Fruit fly (Drosophila melanogaster) whole organism, embryonic: ENCODE measurements around the gene Shc.

Experiments
- Adf1 ChIP-seq: fragments of 200-800 bp; sonication (Bioruptor generic); IDR thresholded peaks from 2 replicates; pipeline ENCODE4 v1.3.6; 2022; ENCODE audit warnings: missing biosample characterization, missing genetic modification characterization
- BEAF-32 ChIP-seq: fragments of 200-800 bp; sonication (Bioruptor generic); optimal IDR thresholded peaks from 3 replicates; lab custom pipeline; 2017; ENCODE audit warnings: missing biosample characterization, missing genetic modification characterization, mild to moderate bottlenecking, moderate library complexity, missing genetic modification reagents
- Bdp1 ChIP-seq: fragments of 200-800 bp; sonication (Bioruptor generic); optimal IDR thresholded peaks from 3 replicates; lab custom pipeline; 2016; ENCODE audit warnings: missing biosample characterization, missing genetic modification characterization
- CG10147 ChIP-seq: fragments of 200-800 bp; sonication (Bioruptor generic); optimal IDR thresholded peaks from 2 replicates; lab custom pipeline; 2019; ENCODE audit warnings: missing biosample characterization, mild to moderate bottlenecking, missing genetic modification characterization, moderate library complexity
- CG10979 ChIP-seq: fragments of 200-800 bp; sonication (Bioruptor generic); optimal IDR thresholded peaks from 2 replicates; lab custom pipeline; 2018; ENCODE audit warnings: missing biosample characterization, mild to moderate bottlenecking, missing genetic modification characterization, moderate library complexity
- CG11247 ChIP-seq: fragments of 200-800 bp; sonication (Bioruptor generic); IDR thresholded peaks from 2 replicates; pipeline ENCODE4 v1.3.6; 2022; ENCODE audit warnings: missing biosample characterization, missing genetic modification characterization
- CG11560 ChIP-seq: fragments of 200-800 bp; sonication (Bioruptor generic); IDR thresholded peaks from 3 replicates; pipeline ENCODE4 v1.3.6; 2022; ENCODE audit warnings: missing biosample characterization, missing genetic modification characterization
- CG12659 ChIP-seq: fragments of 200-800 bp; sonication (Bioruptor generic); optimal IDR thresholded peaks from 3 replicates; lab custom pipeline; 2017; ENCODE audit warnings: mild to moderate bottlenecking, missing biosample characterization, missing genetic modification reagents, missing genetic modification characterization
- CG12744 ChIP-seq: fragments of 200-800 bp; sonication (Bioruptor generic); optimal IDR thresholded peaks from 2 replicates; lab custom pipeline; 2016; ENCODE audit warnings: missing biosample characterization, missing genetic modification characterization
- CG14710 ChIP-seq: fragments of 200-800 bp; sonication (Bioruptor generic); optimal IDR thresholded peaks from 3 replicates; lab custom pipeline; 2019; ENCODE audit warnings: missing biosample characterization, mild to moderate bottlenecking, missing genetic modification characterization, moderate library complexity
- CG1603 ChIP-seq: fragments of 200-800 bp; sonication (Bioruptor generic); optimal IDR thresholded peaks from 2 replicates; lab custom pipeline; 2019; ENCODE audit warnings: missing biosample characterization, mild to moderate bottlenecking, missing genetic modification characterization, moderate library complexity
- CG16863 ChIP-seq: fragments of 200-800 bp; sonication (Bioruptor generic); optimal IDR thresholded peaks from 3 replicates; lab custom pipeline; 2016; ENCODE audit warnings: missing biosample characterization, missing genetic modification characterization
- CG18011 ChIP-seq: fragments of 200-800 bp; sonication (Bioruptor generic); optimal IDR thresholded peaks from 2 replicates; lab custom pipeline; 2017; ENCODE audit warnings: missing biosample characterization, missing genetic modification characterization, mild to moderate bottlenecking, moderate library complexity, missing genotype
- CG2199 ChIP-seq: fragments of 200-800 bp; sonication (Bioruptor generic); IDR thresholded peaks from 3 replicates; pipeline ENCODE4 v1.3.6; 2022; ENCODE audit warnings: missing biosample characterization, missing genetic modification characterization
- CG30403 ChIP-seq: fragments of 200-800 bp; sonication (Bioruptor generic); optimal IDR thresholded peaks from 3 replicates; lab custom pipeline; 2016; ENCODE audit warnings: missing biosample characterization, missing genetic modification characterization
- CG30431 ChIP-seq: fragments of 200-800 bp; sonication (Bioruptor generic); optimal IDR thresholded peaks from 2 replicates; lab custom pipeline; 2017; ENCODE audit warnings: missing biosample characterization, missing genetic modification characterization
- CG3281 ChIP-seq: fragments of 200-800 bp; sonication (Bioruptor generic); optimal IDR thresholded peaks from 3 replicates; lab custom pipeline; 2017; ENCODE audit warnings: missing biosample characterization, mild to moderate bottlenecking, missing genetic modification characterization
- CG3838 ChIP-seq: fragments of 200-800 bp; sonication (Bioruptor generic); optimal IDR thresholded peaks from 3 replicates; lab custom pipeline; 2016; ENCODE audit warnings: missing biosample characterization, missing genetic modification characterization
- CG4617 ChIP-seq: fragments of 200-800 bp; sonication (Bioruptor generic); optimal IDR thresholded peaks from 3 replicates; lab custom pipeline; 2016; ENCODE audit warnings: missing biosample characterization, missing genetic modification characterization, borderline replicate concordance
- CG6765 ChIP-seq: fragments of 200-800 bp; sonication (Bioruptor generic); optimal IDR thresholded peaks from 3 replicates; lab custom pipeline; 2017; ENCODE audit warnings: missing biosample characterization, mild to moderate bottlenecking, missing genetic modification characterization
- CG9932 ChIP-seq: fragments of 200-800 bp; sonication (Bioruptor generic); IDR thresholded peaks from 2 replicates; pipeline ENCODE4 v1.3.6; 2022; ENCODE audit warnings: missing biosample characterization, missing genetic modification characterization
- CTCF ChIP-seq: fragments of 200-800 bp; sonication (Bioruptor generic); optimal IDR thresholded peaks from 2 replicates; lab custom pipeline; 2017; ENCODE audit warnings: missing biosample characterization, mild to moderate bottlenecking, missing genetic modification characterization, moderate library complexity
- Dp ChIP-seq: fragments of 200-800 bp; sonication (Bioruptor generic); optimal IDR thresholded peaks from 2 replicates; lab custom pipeline; 2018; ENCODE audit warnings: missing biosample characterization, mild to moderate bottlenecking, missing genetic modification characterization, moderate library complexity
- Dref ChIP-seq: fragments of 200-800 bp; sonication (Bioruptor generic); IDR thresholded peaks from 2 replicates; pipeline ENCODE4 v1.3.6; 2022; ENCODE audit warnings: missing biosample characterization, missing genetic modification characterization
- Ets65A ChIP-seq: fragments of 200-800 bp; sonication (Bioruptor generic); peaks from one replicate; lab custom pipeline; 2016; ENCODE audit warnings: missing biosample characterization, missing genetic modification characterization
- Fer1 ChIP-seq: fragments of 200-800 bp; sonication (Bioruptor generic); optimal IDR thresholded peaks from 2 replicates; lab custom pipeline; 2017; ENCODE audit warnings: missing biosample characterization, mild to moderate bottlenecking, missing genetic modification characterization
- MBD-R2 ChIP-seq: fragments of 200-800 bp; sonication (Bioruptor generic); IDR thresholded peaks from 2 replicates; pipeline ENCODE4 v1.3.6; 2022; ENCODE audit warnings: missing biosample characterization, missing genetic modification characterization
- NFAT ChIP-seq: fragments of 200-800 bp; sonication (Bioruptor generic); IDR thresholded peaks from 2 replicates; pipeline ENCODE4 v1.3.6; 2022; ENCODE audit warnings: missing biosample characterization, missing genetic modification characterization
- Rx ChIP-seq: fragments of 200-800 bp; sonication (Bioruptor generic); IDR thresholded peaks from 2 replicates; pipeline ENCODE4 v1.3.6; 2022; ENCODE audit warnings: missing biosample characterization, missing genetic modification characterization
- Sin3A ChIP-seq: fragments of >200 bp; optimal IDR thresholded peaks from 2 replicates; lab custom pipeline; 2018
- Sry-δ ChIP-seq: fragments of 200-800 bp; sonication (Bioruptor generic); optimal IDR thresholded peaks from 2 replicates; lab custom pipeline; 2016; ENCODE audit warnings: missing biosample characterization, missing genetic modification characterization
- Trl ChIP-seq, 3 experiments: fragments of >200 bp in 2 of 3; fragments of 200-800 bp in 1 of 3; sonication (Bioruptor generic) in 1 of 3; optimal IDR thresholded peaks; 2 replicates in 1 of 3; 3 replicates in 2 of 3; lab custom pipeline; 2016 to 2017; ENCODE audit warnings: missing biosample characterization in 1 of 3, missing genetic modification characterization in 1 of 3
- bbx ChIP-seq: fragments of 200-800 bp; sonication (Bioruptor generic); IDR thresholded peaks from 2 replicates; pipeline ENCODE4 v1.3.6; 2022; ENCODE audit warnings: missing biosample characterization, missing genetic modification characterization; ENCODE audit not compliant: partially characterized antibody
- croc ChIP-seq: fragments of 200-800 bp; sonication (Bioruptor generic); conservative IDR thresholded peaks from 3 replicates; pipeline ENCODE4 v1.3.6; 2022; ENCODE audit warnings: missing biosample characterization, missing genetic modification characterization
- crol ChIP-seq: fragments of 200-800 bp; sonication (Bioruptor generic); IDR thresholded peaks from 2 replicates; pipeline ENCODE4 v1.3.6; 2022; ENCODE audit warnings: missing biosample characterization, missing genetic modification characterization
- dpn ChIP-seq, 2 experiments: fragments of 200-800 bp; sonication (Bioruptor generic); optimal IDR thresholded peaks; 3 replicates each; lab custom pipeline; 2016; ENCODE audit warnings: missing biosample characterization in 2 of 2, missing genetic modification characterization in 2 of 2
- eyg ChIP-seq: fragments of 200-800 bp; sonication (Bioruptor generic); optimal IDR thresholded peaks from 3 replicates; lab custom pipeline; 2016; ENCODE audit warnings: missing biosample characterization, missing genetic modification characterization
- gfzf ChIP-seq: fragments of 200-800 bp; sonication (Bioruptor generic); optimal IDR thresholded peaks from 2 replicates; lab custom pipeline; 2016; ENCODE audit warnings: missing biosample characterization, mild to moderate bottlenecking, missing genetic modification characterization, moderate library complexity
- hb ChIP-seq: fragments of 200-800 bp; sonication (Bioruptor generic); IDR thresholded peaks from 3 replicates; pipeline ENCODE4 v1.3.6; 2022; ENCODE audit warnings: missing biosample characterization, missing genetic modification characterization; ENCODE audit not compliant: partially characterized antibody
- hkb ChIP-seq, 2 experiments: fragments of 200-800 bp in 1 of 2; fragments of >200 bp in 1 of 2; sonication (Bioruptor generic) in 1 of 2; IDR thresholded peaks in 1 of 2; optimal IDR thresholded peaks in 1 of 2; 2 replicates each; pipeline versions ENCODE4 v1.3.6 to Lab custom; 2017 to 2022; ENCODE audit warnings: missing biosample characterization in 1 of 2, missing genetic modification characterization in 1 of 2
- ind ChIP-seq: fragments of 200-800 bp; sonication (Bioruptor generic); optimal IDR thresholded peaks from 3 replicates; lab custom pipeline; 2016; ENCODE audit warnings: missing biosample characterization, missing genetic modification characterization
- lilli ChIP-seq: fragments of 200-800 bp; sonication (Bioruptor generic); optimal IDR thresholded peaks from 3 replicates; lab custom pipeline; 2016; ENCODE audit warnings: missing biosample characterization, missing genetic modification characterization
- pan ChIP-seq, 4 experiments: fragments of >200 bp in 3 of 4; fragments of 200-800 bp in 1 of 4; sonication (Bioruptor generic) in 1 of 4; optimal IDR thresholded peaks in 3 of 4; IDR thresholded peaks in 1 of 4; 2 replicates each; pipeline versions ENCODE4 v1.3.6 to Lab custom; 2017 to 2022; ENCODE audit warnings: missing biosample characterization in 2 of 4, missing genetic modification characterization in 2 of 4, mixed read lengths in 1 of 4
- pfk ChIP-seq: fragments of 200-800 bp; sonication (Bioruptor generic); optimal IDR thresholded peaks from 2 replicates; lab custom pipeline; 2018; ENCODE audit warnings: missing biosample characterization, mild to moderate bottlenecking, missing genetic modification characterization, moderate library complexity
- pzg ChIP-seq: fragments of 200-800 bp; sonication (Bioruptor generic); optimal IDR thresholded peaks from 3 replicates; lab custom pipeline; 2018; ENCODE audit warnings: missing biosample characterization, mild to moderate bottlenecking, missing genetic modification characterization, moderate library complexity
- row ChIP-seq: fragments of 200-800 bp; sonication (Bioruptor generic); IDR thresholded peaks from 3 replicates; pipeline ENCODE4 v1.3.6; 2022; ENCODE audit warnings: missing biosample characterization, missing genetic modification characterization
- sens ChIP-seq: fragments of 200-800 bp; sonication (Bioruptor generic); peaks from one replicate; lab custom pipeline; 2016; ENCODE audit warnings: missing biosample characterization, missing genetic modification characterization
- so ChIP-seq: fragments of 200-800 bp; sonication (Bioruptor generic); IDR thresholded peaks from 3 replicates; pipeline ENCODE4 v1.3.6; 2022; ENCODE audit warnings: missing biosample characterization, missing genetic modification characterization
- vnd ChIP-seq: fragments of 200-800 bp; sonication (Bioruptor generic); IDR thresholded peaks from 3 replicates; pipeline ENCODE4 v1.3.6; 2022; ENCODE audit warnings: missing biosample characterization, missing genetic modification characterization; ENCODE audit not compliant: partially characterized antibody
- zfh1 ChIP-seq: fragments of 200-800 bp; sonication (Bioruptor generic); IDR thresholded peaks from 3 replicates; pipeline ENCODE4 v1.3.6; 2022; ENCODE audit warnings: missing biosample characterization, missing genetic modification characterization

Shc gene

DNA sequence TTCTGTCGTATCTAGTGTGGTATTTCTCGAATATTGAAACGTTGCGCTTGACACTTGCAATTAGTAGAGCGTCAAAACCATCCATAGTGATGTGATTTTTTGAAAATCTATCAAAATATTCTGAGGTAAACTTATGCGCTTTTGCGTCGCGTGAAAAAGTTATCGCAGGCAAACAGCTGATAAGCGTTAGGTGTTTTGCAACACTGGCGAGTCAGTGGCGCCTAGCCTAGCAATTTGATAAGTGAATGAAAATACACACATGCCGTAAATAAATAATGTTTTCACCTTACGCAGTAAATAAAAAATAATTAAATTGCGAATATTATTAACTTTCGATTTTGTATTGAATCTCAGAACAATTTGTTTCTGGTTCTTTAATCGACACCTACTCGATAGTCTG, 8.5 kb downstream of the Shc start, which contains the start of gene CG42526 (continued):
- peak; percentile 43 for TF ChIP-seq Fer1 (GFP tag; lab: Kevin White, UChicago)
- no peak for TF ChIP-seq ind (GFP tag; lab: Kevin White, UChicago)
- TF ChIP-seq Dref: peak; percentile 44
- TF ChIP-seq Sry-δ: peak; percentile 82
- TF ChIP-seq Dp (GFP tag; lab: Kevin White, UChicago): peak; percentile 79
- TF ChIP-seq CG1603 (tag; lab: Kevin White, UChicago): peak; percentile 59
- TF ChIP-seq Trl (optimal IDR thresholded peaks at IDR 0.05; lab: Kevin White, UChicago): no peak
- peak; percentile 37 for TF ChIP-seq Trl (GFP tag; optimal IDR thresholded peaks at IDR 0.05; lab: Kevin White, UChicago)
- no peak for TF ChIP-seq CG6765 (GFP tag; lab: Kevin White, UChicago)
- no peak for TF ChIP-seq pan (optimal IDR thresholded peaks at IDR 0.05; lab: Kevin White, UChicago)
- peak in 1 of 2 experiments; percentile 49 for TF ChIP-seq pan (GFP tag; optimal IDR thresholded peaks at IDR 0.05 in 1 of 2, IDR thresholded peaks at IDR 0.05 in 1 of 2)
- TF ChIP-seq vnd: no peak
- no peak for TF ChIP-seq pfk (GFP tag; lab: Kevin White, UChicago)
- peak; percentile 44; the same call in 1 of the 2 replicates for TF ChIP-seq CG11247 (GFP tag; lab: Robert Waterston, UW)
- TF ChIP-seq CG9932 (GFP tag; lab: Robert Waterston, UW): peak; percentile 76
- TF ChIP-seq Rx (GFP tag; lab: Robert Waterston, UW): no peak
- peak; percentile 36 for TF ChIP-seq CG12744 (GFP tag; lab: Kevin White, UChicago)
- TF ChIP-seq bbx (GFP tag; lab: Robert Waterston, UW): peak; percentile 53; the same call in 1 of the 2 replicates
- no peak for TF ChIP-seq crol (GFP tag; lab: Robert Waterston, UW)
- TF ChIP-seq CG14710 (tag; lab: Kevin White, UChicago): peak; percentile 39
- TF ChIP-seq CG12659: peak; percentile 59
- TF ChIP-seq CG3838 (GFP tag; lab: Kevin White, UChicago): no peak
- TF ChIP-seq CG30403: peak; percentile 66
- no peak for TF ChIP-seq croc (GFP tag; lab: Robert Waterston, UW)
- peak; percentile 70 for TF ChIP-seq MBD-R2 (GFP tag; lab: Robert Waterston, UW)
- peak; percentile 78; the same call in 2 of the 3 replicates for TF ChIP-seq CG11560
- peak; percentile 34 for TF ChIP-seq CG16863 (GFP tag; lab: Kevin White, UChicago)
- TF ChIP-seq Bdp1 (GFP tag; lab: Kevin White, UChicago): peak; percentile 24
- TF ChIP-seq so (GFP tag; lab: Robert Waterston, UW): 0 out of 3 replicates have a peak, but pooled peaks have one; percentile 22
- peak; percentile 82 for TF ChIP-seq lilli
- peak; percentile 75 for TF ChIP-seq row (GFP tag; lab: Robert Waterston, UW)
- TF ChIP-seq CG3281 (GFP tag; lab: Kevin White, UChicago): no peak
- TF ChIP-seq eyg (GFP tag; lab: Kevin White, UChicago): peak; percentile 11
- TF ChIP-seq CG18011 (GFP tag; lab: Kevin White, UChicago): peak; percentile 20
- no peak for TF ChIP-seq CG10979 (tag; lab: Kevin White, UChicago)
- TF ChIP-seq Sin3A (lab: Kevin White, UChicago): peak; percentile 25
- peak; percentile 44 for TF ChIP-seq gfzf
- peak; percentile 22 for TF ChIP-seq CG10147 (GFP tag; lab: Kevin White, UChicago)
- TF ChIP-seq sens (GFP tag; lab: Kevin White, UChicago): peak; percentile 80
- TF ChIP-seq Adf1: 0 out of 2 replicates have a peak, but pooled peaks have one; percentile 17
- TF ChIP-seq zfh1: 0 out of 3 replicates have a peak, but pooled peaks have one; percentile 16
- peak; percentile 9 for TF ChIP-seq CG4617 (GFP tag; lab: Kevin White, UChicago)
- TF ChIP-seq CG2199 (GFP tag; lab: Robert Waterston, UW): 0 out of 3 replicates have a peak, but pooled peaks have one; percentile 5
- TF ChIP-seq dpn (GFP tag; optimal IDR thresholded peaks at IDR 0.05; lab: Kevin White, UChicago): peak in 1 of 2 experiments; percentile 58
- no peak for TF ChIP-seq CG30431 (GFP tag; lab: Kevin White, UChicago)
- peak; percentile 66 for TF ChIP-seq BEAF-32 (GFP tag; lab: Kevin White, UChicago)
- peak; percentile 22; the same call in 1 of the 2 replicates for TF ChIP-seq NFAT
- peak; percentile 59 for TF ChIP-seq CTCF (GFP tag; lab: Kevin White, UChicago)
- no peak for TF ChIP-seq hkb (optimal IDR thresholded peaks at IDR 0.05; lab: Kevin White, UChicago)
- peak; percentile 28; the same call in 1 of the 2 replicates for TF ChIP-seq hkb (GFP tag; IDR thresholded peaks at IDR 0.05; lab: Robert Waterston, UW)
- TF ChIP-seq hb (GFP tag; lab: Robert Waterston, UW): 0 out of 3 replicates have a peak, but pooled peaks have one; percentile 31
- peak; percentile 93 for TF ChIP-seq Ets65A (GFP tag; lab: Kevin White, UChicago)
- peak; percentile 79 for TF ChIP-seq pzg
